Worm (Caenorhabditis elegans): ENCODE results near the gene Y65A5A.2.

- TF ChIP-seq rnt-1 (tag; optimal IDR thresholded peaks at IDR 0.05), result peak; percentile 65
- no peak for TF ChIP-seq ces-1 (GFP tag; optimal IDR thresholded peaks at IDR 0.05)
- no peak for TF ChIP-seq sptf-1 (tag; optimal IDR thresholded peaks at IDR 0.05)
- no peak for TF ChIP-seq jun-1 (tag; optimal IDR thresholded peaks at IDR 0.05)
- TF ChIP-seq efl-3 (GFP tag; optimal IDR thresholded peaks at IDR 0.05), result no peak
- TF ChIP-seq ceh-82 (tag; optimal IDR thresholded peaks at IDR 0.05), result peak in 2 of 3 experiments; percentile 19 to 43
- TF ChIP-seq mep-1 (tag; optimal IDR thresholded peaks at IDR 0.05), result peak; percentile 17
- TF ChIP-seq nhr-12 (tag; optimal IDR thresholded peaks at IDR 0.05), result no peak
These were observed 23.6 kb upstream of the Y65A5A.2 start for ce11 chrIV:16388136-16388635.

Measured in whole organism, L1 larva.